Worm (Caenorhabditis elegans): ENCODE data around the gene cld-9.

Gene cld-9

DNA sequence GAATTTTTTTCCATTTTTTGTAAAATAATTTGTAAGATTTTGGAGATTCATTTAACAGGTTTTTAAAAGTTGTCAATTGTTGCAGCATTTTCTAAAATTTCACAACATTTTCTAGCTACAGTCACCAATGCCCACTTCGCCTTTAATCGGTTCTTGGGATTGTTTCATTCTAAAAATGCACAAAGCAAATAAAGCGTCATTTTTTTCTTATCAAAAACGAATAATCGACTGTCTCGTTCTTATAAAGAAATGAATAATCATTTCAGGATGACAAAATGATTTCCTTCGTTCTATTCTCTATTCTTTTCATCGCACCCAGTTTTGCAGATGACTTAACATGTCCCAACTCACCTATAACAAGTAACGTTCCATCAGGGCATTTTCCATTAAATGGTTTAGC, 23.8 kb upstream of the cld-9 start, which contains the start of gene F53C11.1:
Gene F53C11.1 (plus strand): TSS at position 268 of the 400 bp plus-strand sequence.
- TF ChIP-seq unc-42 (tag; optimal IDR thresholded peaks at IDR 0.05) (no peak), pha-2 (tag; optimal IDR thresholded peaks at IDR 0.05) (no peak), C08G9.2 (tag; optimal IDR thresholded peaks at IDR 0.05) (no peak), hlh-8 (tag; optimal IDR thresholded peaks at IDR 0.05) (no peak), ceh-22 (tag; optimal IDR thresholded peaks at IDR 0.05) (no peak), rnt-1 (tag; optimal IDR thresholded peaks at IDR 0.05) (no peak), ceh-31 (tag; optimal IDR thresholded peaks at IDR 0.05) (no peak), hlh-30 (tag; optimal IDR thresholded peaks at IDR 0.05; ENCODE audit: insufficient read depth) (no peak), nfya-1 (tag; optimal IDR thresholded peaks at IDR 0.05) (no peak)

DNA sequence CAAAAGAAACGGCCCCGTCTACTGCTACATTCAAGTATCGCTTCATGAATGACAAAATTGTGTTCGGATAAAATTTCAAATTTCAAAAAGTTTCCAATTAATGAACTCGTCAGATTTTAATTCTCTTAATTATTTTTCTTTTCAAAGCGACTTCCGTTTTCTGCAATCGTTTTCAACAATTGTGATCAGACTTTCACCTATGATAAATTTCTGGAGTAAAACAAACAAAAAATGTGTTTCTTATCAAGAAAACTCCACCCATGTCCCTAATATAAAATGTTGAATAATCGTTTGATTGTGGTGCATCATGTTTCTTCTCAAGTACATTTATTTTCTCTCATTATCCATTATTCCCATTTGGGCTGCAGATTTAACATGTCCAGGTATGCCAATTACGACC, 19.5 kb upstream of the cld-9 start, which contains the start of gene F20G2.5:
Gene F20G2.5 (plus strand): TSS at position 301 of the 400 bp plus-strand sequence.
- TF ChIP-seq che-1 (tag; optimal IDR thresholded peaks at IDR 0.05), result no peak
- TF ChIP-seq pqm-1 (tag; optimal IDR thresholded peaks at IDR 0.05), result no peak
- TF ChIP-seq ama-1 (optimal IDR thresholded peaks at IDR 0.05), result no peak
- no peak for TF ChIP-seq hlh-8 (tag; optimal IDR thresholded peaks at IDR 0.05)
- TF ChIP-seq C38D4.7 (GFP tag; optimal IDR thresholded peaks at IDR 0.05), result no peak
- no peak for TF ChIP-seq odd-2 (tag; optimal IDR thresholded peaks at IDR 0.05)
- no peak for TF ChIP-seq fkh-6 (tag; optimal IDR thresholded peaks at IDR 0.05)
- no peak for TF ChIP-seq tbx-7 (tag; optimal IDR thresholded peaks at IDR 0.05)
- TF ChIP-seq ceh-34 (tag; optimal IDR thresholded peaks at IDR 0.05), result no peak
- no peak for TF ChIP-seq tbx-2 (tag; optimal IDR thresholded peaks at IDR 0.05)
- TF ChIP-seq pat-9 (tag; optimal IDR thresholded peaks at IDR 0.05), result no peak
- TF ChIP-seq lim-6 (tag; optimal IDR thresholded peaks at IDR 0.05), result no peak
- TF ChIP-seq ceh-30 (tag; optimal IDR thresholded peaks at IDR 0.05), result no peak
- TF ChIP-seq unc-55 (GFP tag; optimal IDR thresholded peaks at IDR 0.05), result no peak
- no peak for TF ChIP-seq sdc-2 (tag; optimal IDR thresholded peaks at IDR 0.05)

DNA sequence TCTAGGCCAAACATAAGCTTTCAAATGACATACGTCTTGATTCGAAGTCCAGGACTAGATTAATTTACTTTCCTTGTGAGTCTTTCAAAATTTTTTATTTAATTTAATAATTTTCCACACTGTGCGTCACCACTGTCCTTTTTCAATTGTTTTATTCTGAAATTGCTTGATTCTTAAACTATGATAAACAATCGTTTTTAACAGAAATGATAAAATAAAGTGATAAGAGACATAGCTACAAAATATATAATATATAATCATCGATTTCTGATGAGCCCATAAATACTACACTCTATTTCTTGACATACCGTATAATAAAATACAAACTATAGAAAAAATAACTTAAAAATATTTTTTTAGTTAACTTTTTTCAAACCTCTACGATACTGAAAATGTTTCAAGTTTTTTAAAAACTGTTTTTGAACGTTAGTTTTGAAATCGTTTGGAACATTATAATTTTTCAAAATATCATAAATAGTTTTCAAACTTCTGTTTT, 17.3 kb upstream of the cld-9 start, which contains the start of gene nas-24:
Gene nas-24 (plus strand): TSS at position 446 of the 496 bp plus-strand sequence.
- TF ChIP-seq ceh-45 (GFP tag; IDR thresholded peaks at IDR 0.05) (no peak), hlh-15 (tag; optimal IDR thresholded peaks at IDR 0.05) (no peak), syd-9 (tag; optimal IDR thresholded peaks at IDR 0.05) (no peak), C38D4.7 (GFP tag; optimal IDR thresholded peaks at IDR 0.05) (no peak), hlh-8 (tag; optimal IDR thresholded peaks at IDR 0.05) (no peak), unc-86 (tag; optimal IDR thresholded peaks at IDR 0.05) (no peak), fkh-10 (GFP tag; optimal IDR thresholded peaks at IDR 0.05) (no peak), elt-4 (tag; optimal IDR thresholded peaks at IDR 0.05) (no peak), K09A11.1 (tag; optimal IDR thresholded peaks at IDR 0.05; ENCODE audit: insufficient read depth) (no peak), hlh-6 (tag; optimal IDR thresholded peaks at IDR 0.05) (no peak), pax-1 (tag; optimal IDR thresholded peaks at IDR 0.05) (no peak), ama-1 (optimal IDR thresholded peaks at IDR 0.05) (no peak), ahr-1 (tag; optimal IDR thresholded peaks at IDR 0.05) (no peak), unc-42 (tag; optimal IDR thresholded peaks at IDR 0.05) (no peak), ceh-30 (tag; optimal IDR thresholded peaks at IDR 0.05) (no peak), lin-11 (tag; optimal IDR thresholded peaks at IDR 0.05) (no peak), eyg-1 (tag; optimal IDR thresholded peaks at IDR 0.05) (no peak), pat-9 (tag; optimal IDR thresholded peaks at IDR 0.05) (no peak), pros-1 (tag; optimal IDR thresholded peaks at IDR 0.05) (no peak), ets-4 (tag; optimal IDR thresholded peaks at IDR 0.05) (no peak)

DNA sequence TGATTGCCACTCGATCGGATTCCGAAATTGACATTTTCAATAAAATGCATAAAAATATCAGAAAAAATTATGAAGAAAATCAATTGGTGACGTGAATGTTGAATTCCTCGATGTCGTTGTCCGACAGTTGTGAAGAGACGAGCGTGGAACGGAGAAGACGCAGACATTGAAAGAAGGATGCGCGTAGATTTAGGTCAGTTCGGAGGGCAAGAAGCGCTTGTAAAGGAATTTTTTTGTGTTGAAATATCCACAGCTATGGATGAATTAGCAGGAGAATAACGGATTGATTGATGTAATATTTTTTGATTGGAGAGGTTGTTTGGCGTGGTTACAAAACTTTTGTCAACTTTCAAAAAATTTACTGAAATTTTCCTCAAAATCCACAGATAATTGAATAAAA, 16.7 kb upstream of the cld-9 start, which contains the start of gene F20G2.3:
Gene F20G2.3 (minus strand): TSS at position 101 of the 400 bp plus-strand sequence.
- no peak for TF ChIP-seq hlh-8 (tag; optimal IDR thresholded peaks at IDR 0.05)
- TF ChIP-seq tbx-7 (tag; optimal IDR thresholded peaks at IDR 0.05), result no peak
- no peak for TF ChIP-seq sdc-2 (tag; optimal IDR thresholded peaks at IDR 0.05)
- TF ChIP-seq hlh-6 (tag; optimal IDR thresholded peaks at IDR 0.05), result no peak
- no peak for TF ChIP-seq ceh-22 (tag; optimal IDR thresholded peaks at IDR 0.05)
- TF ChIP-seq nfya-1 (tag; optimal IDR thresholded peaks at IDR 0.05), result no peak
- no peak for TF ChIP-seq lin-11 (tag; optimal IDR thresholded peaks at IDR 0.05)

Measured in whole organism, late embryonic.